Worm (Caenorhabditis elegans) whole organism, late embryonic: Measurements from ENCODE around the gene F43G6.4.

Source experiments
- ama-1 ChIP-seq: fragments of 150-350 bp; optimal IDR thresholded peaks from 2 replicates; lab custom pipeline; 2014
- fkh-6 ChIP-seq: sonication (generic microtip); optimal IDR thresholded peaks from 2 replicates; lab custom pipeline; 2016; ENCODE audit warnings: missing genetic modification characterization, missing compliant biosample characterization
- nfya-1 ChIP-seq: sonication (generic microtip); optimal IDR thresholded peaks from 2 replicates; lab custom pipeline; 2017; ENCODE audit warnings: missing genetic modification characterization, mild to moderate bottlenecking, missing compliant biosample characterization, antibody characterized with exemption, moderate library complexity
- pha-4 ChIP-seq: fragments of 150-350 bp; optimal IDR thresholded peaks from 2 replicates; lab custom pipeline; 2018; ENCODE audit warnings: missing biosample characterization, missing genetic modification reagents, missing genetic modification characterization
- pqm-1 ChIP-seq: sonication (generic microtip); optimal IDR thresholded peaks from 2 replicates; lab custom pipeline; 2016; ENCODE audit warnings: missing genetic modification characterization, missing compliant biosample characterization
- unc-3 ChIP-seq, 2 experiments: fragments of 200-800 bp in 1 of 2; sonication (Bioruptor generic) in 1 of 2; sonication (generic microtip) in 1 of 2; conservative IDR thresholded peaks in 1 of 2; optimal IDR thresholded peaks in 1 of 2; 2 replicates each; pipeline versions ENCODE4 v1.3.6 to Lab custom; 2016 to 2022; ENCODE audit warnings: missing compliant biosample characterization in 2 of 2, missing genetic modification characterization in 2 of 2, missing genetic modification reagents in 1 of 2

DNA sequence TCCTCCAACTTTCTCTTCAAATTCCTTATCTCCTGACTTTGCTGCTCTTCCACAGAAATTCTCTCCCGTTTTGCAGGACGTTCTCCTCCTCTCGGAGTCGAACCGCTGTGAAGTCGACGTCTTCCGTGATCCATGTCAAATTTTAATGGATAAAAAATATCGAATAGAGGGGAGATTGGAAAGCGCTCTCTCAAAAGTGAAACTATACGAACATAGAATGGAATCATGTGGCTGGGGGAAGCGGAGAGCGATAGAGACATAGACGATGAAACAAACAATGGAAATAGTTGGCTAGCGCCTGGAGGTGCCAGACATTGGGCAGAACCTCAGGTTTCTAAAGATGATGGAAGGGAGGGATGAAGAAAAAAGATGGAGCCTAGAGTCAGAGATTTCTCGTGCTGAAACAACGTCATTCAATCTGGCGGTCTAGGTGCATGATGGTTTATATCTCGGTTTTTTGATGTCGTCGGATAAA is 23.4 kb downstream of the F43G6.4 start, which contains the start of gene F43G6.8:
- TF ChIP-seq ama-1 (lab: Kevin White, UChicago) (no peak), fkh-6 (tag; lab: Kevin White, UChicago) (no peak), nfya-1 (tag; lab: Kevin White, UChicago) (peak; percentile 21), pqm-1 (tag; lab: Kevin White, UChicago) (no peak), pha-4 (tag; lab: Kevin White, UChicago) (no peak), unc-3 (GFP tag; conservative IDR thresholded peaks at IDR 0.05; lab: Robert Waterston, UW) (no peak), unc-3 (tag; optimal IDR thresholded peaks at IDR 0.05; lab: Kevin White, UChicago) (no peak)
